Worm (Caenorhabditis elegans): ENCODE results near the gene F59B2.8.

DNA sequence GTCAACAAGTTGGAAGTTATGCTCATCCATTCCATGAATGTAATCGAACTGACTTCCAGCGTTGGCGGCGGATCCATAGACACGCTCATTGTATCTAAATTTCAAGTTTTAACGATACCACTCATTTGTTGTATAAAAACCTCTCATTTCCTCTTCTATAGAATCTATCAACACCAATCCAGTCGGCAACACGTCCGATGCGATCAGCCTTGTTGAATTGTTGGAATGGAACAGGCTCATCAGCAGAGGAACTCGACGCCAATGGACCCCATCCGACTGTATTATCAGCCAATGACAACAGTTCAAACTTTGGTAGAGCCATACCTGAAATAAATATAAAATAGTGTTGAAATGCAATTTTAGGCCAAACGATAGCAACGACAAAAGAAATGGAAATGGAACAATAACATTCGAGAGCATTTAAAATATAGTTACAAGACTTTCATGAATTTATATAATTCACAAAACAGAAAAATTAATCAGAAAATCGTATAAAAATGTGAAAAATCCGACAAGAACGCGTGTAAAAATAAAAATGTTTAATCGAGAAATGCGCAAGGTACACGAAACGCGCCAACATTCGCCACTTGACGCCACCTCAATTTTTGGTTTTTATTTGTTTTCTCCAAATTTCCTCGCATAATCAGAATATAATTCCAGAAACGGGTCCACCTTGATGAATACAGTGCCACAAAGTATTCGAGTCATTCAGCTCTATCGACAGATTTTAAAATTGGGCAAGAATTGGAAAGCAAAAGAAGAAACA lies 38.6 kb downstream of the F59B2.8 start, which contains the start of the genes eif-3.D and R08D7.4:
- TF ChIP-seq dao-5 (tag; optimal IDR thresholded peaks at IDR 0.05) (no peak), W03F9.2 (tag; optimal IDR thresholded peaks at IDR 0.05) (peak; percentile 79), him-1 (tag; optimal IDR thresholded peaks at IDR 0.05) (no peak)

All from whole organism, L4/young adult.